Worm (Caenorhabditis elegans): ENCODE results near the gene R11G10.4.

The R11G10.4 gene

DNA sequence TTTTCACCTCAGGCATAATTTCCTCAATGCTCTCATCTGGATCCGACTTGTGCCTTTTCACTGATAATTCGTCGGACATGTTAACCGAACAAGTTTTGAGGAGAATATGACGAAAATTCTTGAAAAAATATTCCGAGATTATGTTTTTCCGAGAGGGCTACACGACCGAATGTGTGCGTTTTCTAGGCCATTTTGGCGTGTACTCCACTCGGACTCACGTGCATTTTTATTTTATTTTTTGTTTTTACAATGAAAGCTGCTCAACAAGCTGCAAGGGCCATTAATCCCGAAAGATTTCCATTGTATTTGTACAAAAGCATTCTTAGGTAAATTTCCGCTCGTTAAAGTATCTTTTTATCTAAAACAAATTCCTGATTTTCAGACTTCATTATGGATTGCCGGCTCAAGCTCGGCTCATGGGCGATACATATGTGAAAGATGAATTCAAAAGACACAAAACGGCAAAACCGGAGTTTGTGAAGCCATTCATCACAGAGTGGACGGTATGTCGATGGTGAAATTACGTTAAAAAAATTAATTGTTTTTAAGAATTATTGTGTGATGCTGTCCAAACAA, 38.1 kb upstream of the R11G10.4 start, which contains the start of the genes F25H9.6 and F25H9.7 (continued):
- TF ChIP-seq ceh-9 (tag; optimal IDR thresholded peaks at IDR 0.05) (no peak), pqm-1 (tag; optimal IDR thresholded peaks at IDR 0.05) (peak; percentile 40), hlh-6 (tag; optimal IDR thresholded peaks at IDR 0.05) (peak; percentile 52), ceh-48 (tag; optimal IDR thresholded peaks at IDR 0.05) (no peak), ceh-34 (tag; optimal IDR thresholded peaks at IDR 0.05) (peak; percentile 62), ceh-2 (tag; optimal IDR thresholded peaks at IDR 0.05) (peak; percentile 97), ceh-24 (tag; optimal IDR thresholded peaks at IDR 0.05) (no peak), ceh-18 (tag; optimal IDR thresholded peaks at IDR 0.05) (peak; percentile 33), sdc-2 (tag; optimal IDR thresholded peaks at IDR 0.05) (peak; percentile 41), pha-4 (tag; optimal IDR thresholded peaks at IDR 0.05) (no peak), K09A11.1 (tag; optimal IDR thresholded peaks at IDR 0.05; ENCODE audit: insufficient read depth) (no peak), odd-2 (tag; optimal IDR thresholded peaks at IDR 0.05) (no peak), pax-1 (tag; optimal IDR thresholded peaks at IDR 0.05) (no peak), nfya-1 (tag; optimal IDR thresholded peaks at IDR 0.05) (peak; percentile 12), fkh-10 (GFP tag; optimal IDR thresholded peaks at IDR 0.05) (no peak), npax-4 (tag; optimal IDR thresholded peaks at IDR 0.05) (no peak), hlh-13 (GFP tag; optimal IDR thresholded peaks at IDR 0.05) (no peak), ttx-3 (tag; optimal IDR thresholded peaks at IDR 0.05) (peak; percentile 28), lin-11 (tag; optimal IDR thresholded peaks at IDR 0.05) (peak; percentile 22), eyg-1 (tag; optimal IDR thresholded peaks at IDR 0.05) (peak; percentile 56), tbx-2 (tag; optimal IDR thresholded peaks at IDR 0.05) (peak; percentile 95)

DNA sequence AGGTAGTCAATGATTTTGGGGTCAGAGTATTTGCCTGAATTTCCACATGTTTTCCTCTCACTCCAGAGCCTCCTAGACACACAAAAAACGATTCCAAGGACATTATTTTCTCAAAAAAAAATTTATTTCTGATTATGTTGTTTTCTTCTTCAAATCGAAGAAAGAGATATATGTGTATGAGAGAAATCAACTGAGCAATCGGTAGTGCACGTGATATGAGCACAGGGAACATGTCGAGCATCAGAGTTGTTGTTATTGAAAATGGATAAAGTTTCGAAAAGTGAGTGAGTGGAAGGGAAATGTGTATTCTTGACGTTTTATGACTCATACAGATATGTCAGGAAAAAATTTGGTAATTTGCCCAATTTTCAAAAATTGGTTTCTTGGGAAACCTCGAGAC, 34.4 kb upstream of the R11G10.4 start:
- TF ChIP-seq hlh-15 (tag; optimal IDR thresholded peaks at IDR 0.05) (no peak), unc-3 (GFP tag; conservative IDR thresholded peaks at IDR 0.05) (no peak), unc-3 (tag; optimal IDR thresholded peaks at IDR 0.05) (no peak), rnt-1 (tag; optimal IDR thresholded peaks at IDR 0.05) (no peak), hlh-30 (tag; optimal IDR thresholded peaks at IDR 0.05; ENCODE audit: insufficient read depth) (no peak), hlh-6 (tag; optimal IDR thresholded peaks at IDR 0.05) (no peak), ceh-14 (tag; optimal IDR thresholded peaks at IDR 0.05) (no peak), tbx-7 (tag; optimal IDR thresholded peaks at IDR 0.05) (no peak), pqm-1 (tag; optimal IDR thresholded peaks at IDR 0.05) (no peak), ets-4 (tag; optimal IDR thresholded peaks at IDR 0.05) (no peak), K02D7.2 (tag; optimal IDR thresholded peaks at IDR 0.05) (no peak), ceh-24 (tag; optimal IDR thresholded peaks at IDR 0.05) (no peak), C08G9.2 (tag; optimal IDR thresholded peaks at IDR 0.05) (no peak), ama-1 (optimal IDR thresholded peaks at IDR 0.05) (no peak)

DNA sequence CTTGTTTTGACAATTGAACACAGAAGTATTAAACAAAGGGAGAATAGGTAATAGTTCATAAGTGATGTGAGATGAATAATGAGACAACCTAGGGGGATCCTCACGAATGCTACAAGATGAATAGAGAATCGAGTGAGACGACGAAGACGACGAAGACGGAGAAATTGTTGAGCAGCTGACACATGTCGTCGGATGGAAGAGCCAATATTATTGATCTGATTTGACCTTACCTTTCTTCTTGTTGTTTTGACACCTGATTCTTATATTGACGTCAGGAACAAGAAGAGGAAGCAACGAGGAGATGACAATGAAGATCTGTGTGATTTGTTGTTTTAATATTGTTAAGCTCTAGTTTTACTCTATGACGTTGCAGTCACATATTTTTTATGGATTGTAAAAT, 33.0 kb upstream of the R11G10.4 start, which contains the start of gene T10G3.1:
Gene T10G3.1 (minus strand): TSS at position 213 of the 400 bp plus-strand sequence.
- TF ChIP-seq odd-2 (tag; optimal IDR thresholded peaks at IDR 0.05) (no peak), madf-2 (tag; optimal IDR thresholded peaks at IDR 0.05) (no peak), elt-2 (tag; optimal IDR thresholded peaks at IDR 0.05) (no peak), fkh-10 (GFP tag; optimal IDR thresholded peaks at IDR 0.05) (no peak), ceh-31 (tag; optimal IDR thresholded peaks at IDR 0.05) (no peak), gmeb-2 (tag; optimal IDR thresholded peaks at IDR 0.05) (no peak), ceh-19 (GFP tag; optimal IDR thresholded peaks at IDR 0.05) (no peak), ttx-3 (tag; optimal IDR thresholded peaks at IDR 0.05) (no peak), unc-55 (GFP tag; optimal IDR thresholded peaks at IDR 0.05) (peak; percentile 76)

DNA sequence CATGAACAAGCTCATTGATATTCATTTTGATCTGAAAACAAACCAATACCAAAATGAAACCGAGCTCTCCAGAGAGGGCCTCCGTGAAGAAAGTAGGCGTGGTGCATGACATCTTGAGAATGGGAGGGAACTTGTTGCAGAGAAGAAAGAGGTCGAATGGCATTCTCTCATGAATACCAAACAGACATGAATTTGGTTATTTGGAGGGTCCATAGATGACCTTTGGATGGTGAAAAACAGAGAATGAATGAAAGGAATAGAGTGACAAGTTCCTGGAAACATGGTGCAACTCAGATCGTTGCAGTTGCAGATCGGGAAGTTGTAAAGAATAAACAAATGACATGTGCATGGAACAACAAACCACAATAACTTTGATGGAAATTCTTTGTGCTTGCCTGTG, 30.1 kb upstream of the R11G10.4 start, which contains the start of gene T10G3.8:
Gene T10G3.8 (minus strand): TSS at position 101 of the 400 bp plus-strand sequence.
- TF ChIP-seq ceh-34 (tag; optimal IDR thresholded peaks at IDR 0.05): no peak
- TF ChIP-seq hlh-30 (tag; optimal IDR thresholded peaks at IDR 0.05; ENCODE audit: insufficient read depth): no peak
- TF ChIP-seq hlh-6 (tag; optimal IDR thresholded peaks at IDR 0.05): no peak
- no peak for TF ChIP-seq pat-9 (tag; optimal IDR thresholded peaks at IDR 0.05)
- TF ChIP-seq pha-2 (tag; optimal IDR thresholded peaks at IDR 0.05): no peak
- TF ChIP-seq fkh-10 (GFP tag; optimal IDR thresholded peaks at IDR 0.05): no peak
